Worm (Caenorhabditis elegans): ENCODE results near the gene gmap-3.
A peak's percentile ranks its signal among the peaks of the same experiment; 100 is the strongest.

- TF ChIP-seq pha-4 (tag; optimal IDR thresholded peaks at IDR 0.05): no peak
- TF ChIP-seq ceh-82 (tag; optimal IDR thresholded peaks at IDR 0.05): no peak
- TF ChIP-seq tbx-2 (tag; optimal IDR thresholded peaks at IDR 0.05): no peak
- peak; percentile 27 for TF ChIP-seq lin-39 (tag; optimal IDR thresholded peaks at IDR 0.05)
- TF ChIP-seq egl-27 (tag; optimal IDR thresholded peaks at IDR 0.05): no peak
- TF ChIP-seq zag-1 (tag; optimal IDR thresholded peaks at IDR 0.05): no peak
- no peak for TF ChIP-seq aly-2 (tag; optimal IDR thresholded peaks at IDR 0.05)
- no peak for TF ChIP-seq nhr-77 (tag; optimal IDR thresholded peaks at IDR 0.05)
- TF ChIP-seq nhr-237 (tag; optimal IDR thresholded peaks at IDR 0.05): no peak
Measured at ce11 chrX:12903810-12904209, 36.9 kb downstream of the gmap-3 start.
